Worm (Caenorhabditis elegans) whole organism, L4 larva: ENCODE results near the gene plk-3.

Source experiments
- D1046.2 ChIP-seq: fragments of 200-800 bp; sonication (Bioruptor generic); IDR thresholded peaks from 2 replicates; pipeline ENCODE4 v1.3.6; 2022; ENCODE audit warnings: missing genetic modification characterization, missing compliant biosample characterization
- F10B5.3 ChIP-seq: sonication (generic microtip); optimal IDR thresholded peaks from 2 replicates; lab custom pipeline; 2016; ENCODE audit warnings: mild to moderate bottlenecking, missing genetic modification characterization, missing compliant biosample characterization
- F26F4.8 ChIP-seq: fragments of 200-800 bp; sonication (Bioruptor generic); conservative IDR thresholded peaks from 2 replicates; pipeline ENCODE4 v1.3.6; 2022; ENCODE audit warnings: missing genetic modification characterization, missing compliant biosample characterization
- F37D6.2 ChIP-seq: sonication (generic microtip); optimal IDR thresholded peaks from 2 replicates; lab custom pipeline; 2016; ENCODE audit warnings: mild to moderate bottlenecking, missing genetic modification characterization, missing compliant biosample characterization
- F49E8.2 ChIP-seq: sonication (generic microtip); optimal IDR thresholded peaks from 2 replicates; lab custom pipeline; 2016; ENCODE audit warnings: missing compliant biosample characterization, mild to moderate bottlenecking, missing genetic modification characterization, borderline replicate concordance
- T26A8.4 ChIP-seq: fragments of 200-800 bp; sonication (Bioruptor generic); IDR thresholded peaks from 2 replicates; pipeline ENCODE4 v1.3.6; 2022; ENCODE audit warnings: missing genetic modification characterization, missing compliant biosample characterization
- Y105C5A.15 ChIP-seq: fragments of 200-800 bp; sonication (Bioruptor generic); IDR thresholded peaks from 2 replicates; pipeline ENCODE4 v1.3.6; 2022; ENCODE audit warnings: missing genetic modification characterization, missing compliant biosample characterization
- Y5F2A.4 ChIP-seq: fragments of 200-800 bp; sonication (Bioruptor generic); optimal IDR thresholded peaks from 2 replicates; lab custom pipeline; 2018; ENCODE audit warnings: mild to moderate bottlenecking, missing genetic modification characterization, missing compliant biosample characterization
- aha-1 ChIP-seq: fragments of 150-350 bp; peaks from one replicate; lab custom pipeline; 2014; ENCODE audit warnings: missing biosample characterization, missing genetic modification characterization
- aly-2 ChIP-seq: sonication (generic microtip); optimal IDR thresholded peaks from 2 replicates; lab custom pipeline; 2018; ENCODE audit warnings: missing biosample characterization, missing genetic modification characterization
- arid-1 ChIP-seq: fragments of 200-800 bp; sonication (Bioruptor generic); conservative IDR thresholded peaks from 2 replicates; pipeline ENCODE4 v1.3.6; 2022; ENCODE audit warnings: missing genetic modification reagents, missing genetic modification characterization, missing compliant biosample characterization
- attf-4 ChIP-seq: sonication (generic microtip); optimal IDR thresholded peaks from 3 replicates; lab custom pipeline; 2017; ENCODE audit warnings: missing biosample characterization, missing genetic modification characterization
- ceh-28 ChIP-seq: fragments of 150-350 bp; optimal IDR thresholded peaks from 2 replicates; lab custom pipeline; 2014; ENCODE audit warnings: missing biosample characterization, missing genetic modification reagents, missing genetic modification characterization
- ceh-32 ChIP-seq: sonication (generic microtip); optimal IDR thresholded peaks from 2 replicates; lab custom pipeline; 2016; ENCODE audit warnings: mild to moderate bottlenecking, missing genetic modification characterization, missing compliant biosample characterization; ENCODE audit not compliant: poor library complexity
- ceh-62 ChIP-seq: sonication (generic microtip); optimal IDR thresholded peaks from 2 replicates; lab custom pipeline; 2017; ENCODE audit warnings: missing biosample characterization, missing genetic modification characterization
- cey-2 ChIP-seq: sonication (generic microtip); optimal IDR thresholded peaks from 3 replicates; lab custom pipeline; 2017; ENCODE audit warnings: missing genetic modification characterization, mild to moderate bottlenecking, missing compliant biosample characterization, antibody characterized with exemption, borderline replicate concordance; ENCODE audit not compliant: insufficient read depth
- ctbp-1 ChIP-seq: fragments of 200-800 bp; sonication (Bioruptor generic); IDR thresholded peaks from 2 replicates; pipeline ENCODE4 v1.3.6; 2022; ENCODE audit warnings: missing genetic modification reagents, missing genetic modification characterization, missing compliant biosample characterization
- daf-16 ChIP-seq, 3 experiments: sonication (generic microtip); optimal IDR thresholded peaks; 2 replicates each; lab custom pipeline; 2016 to 2017; ENCODE audit warnings: missing genetic modification characterization in 3 of 3, missing genetic modification reagents in 3 of 3, mild to moderate bottlenecking in 2 of 3, missing compliant biosample characterization in 2 of 3, missing biosample characterization in 1 of 3, moderate library complexity in 1 of 3
- dmd-6 ChIP-seq: fragments of 200-800 bp; sonication (Bioruptor generic); IDR thresholded peaks from 2 replicates; pipeline ENCODE4 v1.3.6; 2022; ENCODE audit warnings: missing genetic modification reagents, missing genetic modification characterization, missing compliant biosample characterization
- duxl-1 ChIP-seq: sonication (generic microtip); optimal IDR thresholded peaks from 2 replicates; lab custom pipeline; 2016; ENCODE audit warnings: mild to moderate bottlenecking, missing genetic modification characterization, moderate library complexity, missing compliant biosample characterization; ENCODE audit not compliant: poor library complexity
- dve-1 ChIP-seq: sonication (generic microtip); optimal IDR thresholded peaks from 2 replicates; lab custom pipeline; 2017; ENCODE audit warnings: antibody characterized with exemption, mild to moderate bottlenecking, missing genetic modification characterization, missing compliant biosample characterization; ENCODE audit not compliant: insufficient read depth
- egl-27 ChIP-seq: sonication (generic microtip); optimal IDR thresholded peaks from 3 replicates; lab custom pipeline; 2017; ENCODE audit warnings: missing biosample characterization, missing genetic modification reagents, missing genetic modification characterization
- egl-43 ChIP-seq: fragments of 200-800 bp; sonication (Bioruptor generic); IDR thresholded peaks from 2 replicates; pipeline ENCODE4 v1.3.6; 2022; ENCODE audit warnings: missing genetic modification reagents, missing genetic modification characterization, missing compliant biosample characterization
- gei-8 ChIP-seq: fragments of 200-800 bp; sonication (Bioruptor generic); optimal IDR thresholded peaks from 2 replicates; lab custom pipeline; 2018; ENCODE audit warnings: mild to moderate bottlenecking, missing genetic modification characterization, missing compliant biosample characterization
- hmg-1.1 ChIP-seq: fragments of 200-800 bp; sonication (Bioruptor generic); IDR thresholded peaks from 2 replicates; pipeline ENCODE4 v1.3.6; 2022; ENCODE audit warnings: missing genetic modification reagents, missing genetic modification characterization, missing compliant biosample characterization
- lim-7 ChIP-seq: fragments of 200-800 bp; sonication (Bioruptor generic); IDR thresholded peaks from 2 replicates; pipeline ENCODE4 v1.3.6; 2022; ENCODE audit warnings: missing genetic modification characterization, missing compliant biosample characterization
- madf-9 ChIP-seq: fragments of 200-800 bp; sonication (Bioruptor generic); conservative IDR thresholded peaks from 2 replicates; pipeline ENCODE4 v1.3.6; 2022; ENCODE audit warnings: missing genetic modification reagents, missing genetic modification characterization, missing compliant biosample characterization
- mdt-29 ChIP-seq: fragments of 200-800 bp; sonication (Bioruptor generic); IDR thresholded peaks from 2 replicates; pipeline ENCODE4 v1.3.6; 2022; ENCODE audit warnings: missing genetic modification reagents, missing genetic modification characterization, missing compliant biosample characterization
- mep-1 ChIP-seq: fragments of 150-350 bp; sonication (generic microtip); optimal IDR thresholded peaks from 3 replicates; lab custom pipeline; 2014; ENCODE audit warnings: missing biosample characterization, missing genetic modification characterization
- mes-2 ChIP-seq: sonication (generic microtip); optimal IDR thresholded peaks from 2 replicates; lab custom pipeline; 2016; ENCODE audit warnings: missing genotype, mild to moderate bottlenecking, missing genetic modification characterization, missing compliant biosample characterization; ENCODE audit not compliant: poor library complexity, severe bottlenecking
- nhr-111 ChIP-seq: fragments of 200-800 bp; sonication (Bioruptor generic); optimal IDR thresholded peaks from 2 replicates; lab custom pipeline; 2018; ENCODE audit warnings: mild to moderate bottlenecking, missing genetic modification characterization, missing compliant biosample characterization
- nhr-237 ChIP-seq: sonication (generic microtip); optimal IDR thresholded peaks from 2 replicates; lab custom pipeline; 2017; ENCODE audit warnings: missing biosample characterization, missing genetic modification characterization
- nhr-25 ChIP-seq: sonication (generic microtip); optimal IDR thresholded peaks from 2 replicates; lab custom pipeline; 2017; ENCODE audit warnings: missing genetic modification characterization, mild to moderate bottlenecking, missing compliant biosample characterization, antibody characterized with exemption, moderate library complexity, borderline replicate concordance; ENCODE audit not compliant: insufficient read depth
- nhr-41 ChIP-seq: fragments of 200-800 bp; sonication (Bioruptor generic); IDR thresholded peaks from 2 replicates; pipeline ENCODE4 v1.3.6; 2022; ENCODE audit warnings: missing genetic modification reagents, missing genetic modification characterization, missing compliant biosample characterization
- nhr-42 ChIP-seq: fragments of 200-800 bp; sonication (Bioruptor generic); IDR thresholded peaks from 2 replicates; pipeline ENCODE4 v1.3.6; 2022; ENCODE audit warnings: missing genetic modification characterization, missing compliant biosample characterization
- nhr-48 ChIP-seq: sonication (generic microtip); optimal IDR thresholded peaks from 2 replicates; lab custom pipeline; 2016; ENCODE audit warnings: mild to moderate bottlenecking, missing genetic modification characterization, missing compliant biosample characterization
- php-3 ChIP-seq: fragments of 200-800 bp; sonication (Bioruptor generic); IDR thresholded peaks from 2 replicates; pipeline ENCODE4 v1.3.6; 2022; ENCODE audit warnings: missing genetic modification reagents, missing genetic modification characterization, missing compliant biosample characterization
- rbr-2 ChIP-seq: sonication (generic microtip); optimal IDR thresholded peaks from 2 replicates; lab custom pipeline; 2016; ENCODE audit warnings: missing genotype, missing genetic modification characterization, missing compliant biosample characterization
- saeg-2 ChIP-seq: fragments of 200-800 bp; sonication (Bioruptor generic); IDR thresholded peaks from 2 replicates; pipeline ENCODE4 v1.3.6; 2022; ENCODE audit warnings: missing genetic modification reagents, missing genetic modification characterization, missing compliant biosample characterization
- set-16 ChIP-seq: fragments of 200-800 bp; sonication (Bioruptor generic); IDR thresholded peaks from 2 replicates; pipeline ENCODE4 v1.3.6; 2022; ENCODE audit warnings: missing genetic modification reagents, missing genetic modification characterization, missing compliant biosample characterization
- skn-1 ChIP-seq: fragments of 150-350 bp; optimal IDR thresholded peaks from 2 replicates; lab custom pipeline; 2014; ENCODE audit warnings: missing biosample characterization, missing genetic modification characterization
- snpc-1.2 ChIP-seq: fragments of 200-800 bp; sonication (Bioruptor generic); IDR thresholded peaks from 2 replicates; pipeline ENCODE4 v1.3.6; 2022; ENCODE audit warnings: missing genetic modification reagents, missing genetic modification characterization, missing compliant biosample characterization
- spr-3 ChIP-seq: fragments of 200-800 bp; sonication (Bioruptor generic); optimal IDR thresholded peaks from 2 replicates; lab custom pipeline; 2018; ENCODE audit warnings: mild to moderate bottlenecking, missing genetic modification characterization, missing compliant biosample characterization
- tra-1 ChIP-seq: fragments of 200-800 bp; sonication (Bioruptor generic); IDR thresholded peaks from 2 replicates; pipeline ENCODE4 v1.3.6; 2022; ENCODE audit warnings: missing genetic modification reagents, missing genetic modification characterization, missing compliant biosample characterization
- zip-11 ChIP-seq: fragments of 200-800 bp; sonication (Bioruptor generic); IDR thresholded peaks from 2 replicates; pipeline ENCODE4 v1.3.6; 2022; ENCODE audit warnings: missing genetic modification characterization, missing compliant biosample characterization
- zip-2 ChIP-seq: fragments of 150-350 bp; optimal IDR thresholded peaks from 2 replicates; lab custom pipeline; 2014; ENCODE audit warnings: missing biosample characterization, missing genetic modification characterization
- ztf-7 ChIP-seq: fragments of 150-350 bp; optimal IDR thresholded peaks from 2 replicates; lab custom pipeline; 2014; ENCODE audit warnings: missing biosample characterization, missing genetic modification characterization

The plk-3 gene

DNA sequence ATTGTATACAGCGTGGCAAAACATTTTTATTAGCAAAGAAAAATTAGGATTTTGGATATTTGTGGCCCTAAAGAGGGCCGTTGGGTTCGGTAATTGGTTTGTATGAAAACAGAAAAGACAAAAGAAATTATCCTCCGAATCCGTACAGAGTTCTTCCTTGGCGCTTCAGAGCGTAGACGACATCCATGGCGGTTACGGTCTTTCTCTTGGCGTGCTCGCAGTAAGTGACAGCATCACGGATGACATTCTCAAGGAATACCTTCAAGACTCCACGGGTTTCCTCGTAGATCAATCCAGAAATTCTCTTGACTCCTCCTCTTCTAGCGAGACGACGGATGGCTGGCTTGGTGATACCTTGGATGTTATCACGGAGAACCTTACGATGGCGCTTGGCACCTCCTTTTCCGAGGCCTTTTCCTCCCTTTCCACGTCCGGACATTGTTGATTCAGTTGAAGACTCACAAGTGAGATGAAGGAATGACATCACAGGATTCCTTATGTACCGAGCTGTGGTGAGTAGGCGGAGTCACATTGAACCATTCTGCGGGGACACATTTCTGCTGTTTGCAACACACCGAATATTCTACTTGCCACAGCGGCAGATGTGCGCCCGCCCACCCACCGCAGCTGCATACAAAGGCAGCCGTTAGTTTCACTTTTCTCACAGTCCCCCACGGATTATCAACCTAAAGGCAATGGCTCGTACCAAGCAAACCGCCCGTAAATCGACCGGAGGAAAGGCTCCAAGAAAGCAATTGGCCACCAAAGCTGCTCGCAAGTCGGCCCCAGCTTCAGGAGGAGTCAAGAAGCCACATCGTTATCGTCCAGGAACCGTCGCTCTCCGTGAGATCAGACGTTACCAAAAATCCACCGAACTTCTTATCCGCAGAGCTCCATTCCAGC, 14.8 kb upstream of the plk-3 start, which contains the start of the genes his-60 and his-59 (continued):
- no peak for TF ChIP-seq ceh-28 (tag; lab: Kevin White, UChicago)
- TF ChIP-seq nhr-41 (GFP tag; lab: Robert Waterston, UW): no peak
- TF ChIP-seq ctbp-1: no peak
- no peak for TF ChIP-seq dmd-6 (GFP tag; lab: Robert Waterston, UW)
- TF ChIP-seq snpc-1.2: peak; percentile 57
- TF ChIP-seq Y105C5A.15 (GFP tag; lab: Robert Waterston, UW): peak; percentile 50; the same call in 1 of the 2 replicates
- no peak for TF ChIP-seq saeg-2 (GFP tag; lab: Robert Waterston, UW)
- TF ChIP-seq F49E8.2 (tag; lab: Kevin White, UChicago): peak; percentile 89
- no peak for TF ChIP-seq ceh-32 (tag; lab: Kevin White, UChicago)
- peak; percentile 59; the same call in 1 of the 2 replicates for TF ChIP-seq php-3 (GFP tag; lab: Robert Waterston, UW)
- no peak for TF ChIP-seq ceh-62 (tag; lab: Kevin White, UChicago)
- no peak for TF ChIP-seq T26A8.4 (GFP tag; lab: Robert Waterston, UW)
- TF ChIP-seq mep-1 (tag; lab: Kevin White, UChicago): no peak
- TF ChIP-seq arid-1: peak; percentile 71
- TF ChIP-seq attf-4 (tag; lab: Kevin White, UChicago): no peak
- TF ChIP-seq egl-43: peak; percentile 77
- no peak for TF ChIP-seq duxl-1 (tag; lab: Kevin White, UChicago)
- TF ChIP-seq set-16 (GFP tag; lab: Robert Waterston, UW): peak; percentile 71
- TF ChIP-seq zip-2 (tag; lab: Kevin White, UChicago): no peak
- no peak for TF ChIP-seq daf-16 (GFP tag; optimal IDR thresholded peaks at IDR 0.05; lab: Kevin White, UChicago)
- TF ChIP-seq daf-16 (tag; optimal IDR thresholded peaks at IDR 0.05; lab: Kevin White, UChicago): peak; percentile 62
- no peak for TF ChIP-seq cey-2 (tag; lab: Kevin White, UChicago)
- no peak for TF ChIP-seq skn-1 (tag; lab: Kevin White, UChicago)
- no peak for TF ChIP-seq aly-2 (tag; lab: Kevin White, UChicago)
- no peak for TF ChIP-seq madf-9 (GFP tag; lab: Robert Waterston, UW)
- TF ChIP-seq zip-11: no peak
- TF ChIP-seq aha-1 (tag; lab: Kevin White, UChicago): peak; percentile 51
- TF ChIP-seq hmg-1.1 (GFP tag; lab: Robert Waterston, UW): peak; percentile 23; the same call in 1 of the 2 replicates
- TF ChIP-seq rbr-2 (tag; lab: Kevin White, UChicago): peak; percentile 55
- TF ChIP-seq nhr-48 (tag; lab: Kevin White, UChicago): peak; percentile 82
- peak; percentile 80 for TF ChIP-seq mes-2 (tag; lab: Kevin White, UChicago)
- no peak for TF ChIP-seq spr-3 (GFP tag; lab: Kevin White, UChicago)
- TF ChIP-seq nhr-42 (GFP tag; lab: Robert Waterston, UW): peak; percentile 46; the same call in 1 of the 2 replicates
- TF ChIP-seq nhr-111 (GFP tag; lab: Kevin White, UChicago): no peak
- TF ChIP-seq ztf-7 (tag; lab: Kevin White, UChicago): no peak
- TF ChIP-seq D1046.2: 0 out of 2 replicates have a peak, but pooled peaks have one; percentile 31
- no peak for TF ChIP-seq nhr-237 (tag; lab: Kevin White, UChicago)
- TF ChIP-seq F26F4.8 (GFP tag; lab: Robert Waterston, UW): peak; percentile 63
- no peak for TF ChIP-seq gei-8 (GFP tag; lab: Kevin White, UChicago)
- peak; percentile 98 for TF ChIP-seq dve-1 (tag; lab: Kevin White, UChicago)
- TF ChIP-seq F37D6.2 (tag; lab: Kevin White, UChicago): no peak
- peak; percentile 27 for TF ChIP-seq nhr-25 (tag; lab: Kevin White, UChicago)
- TF ChIP-seq mdt-29 (GFP tag; lab: Robert Waterston, UW): peak; percentile 26; the same call in 1 of the 2 replicates
- no peak for TF ChIP-seq Y5F2A.4 (GFP tag; lab: Kevin White, UChicago)
- no peak for TF ChIP-seq egl-27 (tag; lab: Kevin White, UChicago)
- TF ChIP-seq lim-7 (GFP tag; lab: Robert Waterston, UW): peak; percentile 85
- TF ChIP-seq tra-1 (GFP tag; lab: Robert Waterston, UW): peak; percentile 42; the same call in 1 of the 2 replicates
- no peak for TF ChIP-seq F10B5.3 (tag; lab: Kevin White, UChicago)
